Worm (Caenorhabditis elegans): ENCODE data around the gene C16C8.4.

C16C8.4 gene

ce11 chrII:3428158-3428704, 15.9 kb downstream of the C16C8.4 start:
- TF ChIP-seq nfya-1 (tag; optimal IDR thresholded peaks at IDR 0.05), result peak; percentile 8
- no peak for TF ChIP-seq hlh-15 (tag; optimal IDR thresholded peaks at IDR 0.05)
- TF ChIP-seq ceh-18 (tag; optimal IDR thresholded peaks at IDR 0.05), result no peak
- peak; percentile 28 for TF ChIP-seq hlh-30 (tag; optimal IDR thresholded peaks at IDR 0.05; ENCODE audit: insufficient read depth)
- TF ChIP-seq tbx-7 (tag; optimal IDR thresholded peaks at IDR 0.05), result no peak
- TF ChIP-seq sox-4 (tag; optimal IDR thresholded peaks at IDR 0.05), result peak; percentile 17
- TF ChIP-seq ceh-48 (tag; optimal IDR thresholded peaks at IDR 0.05), result peak; percentile 85
- TF ChIP-seq ceh-19 (GFP tag; optimal IDR thresholded peaks at IDR 0.05), result peak; percentile 49
- no peak for TF ChIP-seq F13H6.1 (tag; optimal IDR thresholded peaks at IDR 0.05)
- no peak for TF ChIP-seq ceh-22 (tag; optimal IDR thresholded peaks at IDR 0.05)
- no peak for TF ChIP-seq ceh-2 (tag; optimal IDR thresholded peaks at IDR 0.05)
- TF ChIP-seq ceh-45 (GFP tag; IDR thresholded peaks at IDR 0.05), result no peak
- no peak for TF ChIP-seq K09A11.1 (tag; optimal IDR thresholded peaks at IDR 0.05; ENCODE audit: insufficient read depth)
- no peak for TF ChIP-seq ceh-6 (GFP tag; optimal IDR thresholded peaks at IDR 0.05)
- no peak for TF ChIP-seq ceh-34 (tag; optimal IDR thresholded peaks at IDR 0.05)
- TF ChIP-seq unc-3 (GFP tag; conservative IDR thresholded peaks at IDR 0.05), result no peak
- peak; percentile 11 for TF ChIP-seq unc-3 (tag; optimal IDR thresholded peaks at IDR 0.05)
- TF ChIP-seq pag-3 (tag; optimal IDR thresholded peaks at IDR 0.05; ENCODE audit: borderline replicate concordance), result no peak
- no peak for TF ChIP-seq dve-1 (tag; optimal IDR thresholded peaks at IDR 0.05)
- no peak for TF ChIP-seq lim-6 (tag; optimal IDR thresholded peaks at IDR 0.05)

- TF ChIP-seq eyg-1 (tag; optimal IDR thresholded peaks at IDR 0.05) (no peak), pha-2 (tag; optimal IDR thresholded peaks at IDR 0.05) (no peak), ref-2 (tag; optimal IDR thresholded peaks at IDR 0.05) (no peak), dmd-4 (tag; optimal IDR thresholded peaks at IDR 0.05; ENCODE audit: borderline replicate concordance) (no peak), unc-3 (GFP tag; conservative IDR thresholded peaks at IDR 0.05) (no peak), unc-3 (tag; optimal IDR thresholded peaks at IDR 0.05) (no peak), nfya-1 (tag; optimal IDR thresholded peaks at IDR 0.05) (no peak), ceh-31 (tag; optimal IDR thresholded peaks at IDR 0.05) (no peak), ceh-2 (tag; optimal IDR thresholded peaks at IDR 0.05) (no peak), nhr-11 (tag; optimal IDR thresholded peaks at IDR 0.05) (no peak), ceh-6 (GFP tag; optimal IDR thresholded peaks at IDR 0.05) (no peak), madf-2 (tag; optimal IDR thresholded peaks at IDR 0.05) (no peak), unc-55 (GFP tag; optimal IDR thresholded peaks at IDR 0.05) (no peak)
Measured at ce11 chrII:3425433-3425832, 18.7 kb downstream of the C16C8.4 start, which contains the start of gene nep-11. Gene nep-11, minus strand, starts transcription at chrII:3425533.

DNA sequence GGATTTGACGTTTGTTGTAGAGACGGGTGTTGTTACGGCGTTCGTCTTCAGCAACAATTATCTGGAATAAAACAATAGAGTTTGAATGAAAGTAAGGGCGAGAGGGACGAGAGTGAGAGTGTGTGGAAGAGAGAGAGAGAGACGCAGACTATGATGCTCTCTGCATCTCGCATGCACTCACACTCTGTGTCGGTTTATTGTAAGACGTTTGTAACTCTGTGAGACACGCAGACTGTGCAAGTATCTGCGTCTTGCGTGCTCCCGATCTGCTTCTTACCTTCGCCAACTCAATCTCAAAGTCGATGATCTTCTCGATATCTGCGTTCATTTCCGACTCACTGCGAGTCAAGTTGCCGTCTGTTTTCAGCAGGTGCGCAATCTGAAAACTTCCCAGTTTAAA, 21.2 kb downstream of the C16C8.4 start:
- no peak for TF ChIP-seq C08G9.2 (tag; optimal IDR thresholded peaks at IDR 0.05)
- TF ChIP-seq ceh-18 (tag; optimal IDR thresholded peaks at IDR 0.05), result no peak
- TF ChIP-seq pqm-1 (tag; optimal IDR thresholded peaks at IDR 0.05), result no peak
- no peak for TF ChIP-seq elt-4 (tag; optimal IDR thresholded peaks at IDR 0.05)
- TF ChIP-seq pros-1 (tag; optimal IDR thresholded peaks at IDR 0.05), result no peak
- TF ChIP-seq npax-4 (tag; optimal IDR thresholded peaks at IDR 0.05), result no peak
- TF ChIP-seq hlh-30 (tag; optimal IDR thresholded peaks at IDR 0.05; ENCODE audit: insufficient read depth), result no peak
- TF ChIP-seq K02D7.2 (tag; optimal IDR thresholded peaks at IDR 0.05), result no peak

DNA sequence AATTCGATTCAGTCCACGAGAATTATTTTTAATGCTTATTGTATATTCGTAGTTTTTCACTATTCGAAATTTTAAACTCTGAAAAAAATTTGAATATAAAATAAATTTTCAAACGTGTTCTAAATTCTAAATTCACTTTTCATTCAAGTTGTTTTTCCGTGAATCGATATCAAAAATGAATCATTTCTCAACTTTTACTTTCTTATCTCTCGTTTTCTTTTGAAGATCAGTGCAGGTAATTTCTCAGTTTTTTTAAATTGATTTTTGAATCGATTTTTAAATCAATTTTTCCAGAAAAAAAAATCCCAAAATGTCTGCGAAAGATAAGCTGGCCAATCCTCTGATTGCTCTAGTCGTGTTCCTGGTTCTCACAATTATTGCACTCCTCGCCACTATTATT, 27.7 kb downstream of the C16C8.4 start, which contains the start of gene nep-6:
Gene nep-6, plus strand, starts transcription at position 301 of the 400 bp plus-strand sequence.
- TF ChIP-seq K09A11.1 (tag; optimal IDR thresholded peaks at IDR 0.05; ENCODE audit: insufficient read depth), result no peak
- no peak for TF ChIP-seq pha-4 (tag; optimal IDR thresholded peaks at IDR 0.05)
- no peak for TF ChIP-seq ceh-6 (GFP tag; optimal IDR thresholded peaks at IDR 0.05)
- no peak for TF ChIP-seq ceh-24 (tag; optimal IDR thresholded peaks at IDR 0.05)
- no peak for TF ChIP-seq fax-1 (tag; optimal IDR thresholded peaks at IDR 0.05)
- no peak for TF ChIP-seq pat-9 (tag; optimal IDR thresholded peaks at IDR 0.05)
- no peak for TF ChIP-seq unc-42 (tag; optimal IDR thresholded peaks at IDR 0.05)
- TF ChIP-seq hlh-8 (tag; optimal IDR thresholded peaks at IDR 0.05), result no peak
- TF ChIP-seq T23F11.4 (GFP tag; optimal IDR thresholded peaks at IDR 0.05), result no peak
- TF ChIP-seq pag-3 (tag; optimal IDR thresholded peaks at IDR 0.05; ENCODE audit: borderline replicate concordance), result no peak
- TF ChIP-seq ceh-48 (tag; optimal IDR thresholded peaks at IDR 0.05), result no peak
- TF ChIP-seq lin-11 (tag; optimal IDR thresholded peaks at IDR 0.05), result no peak
- no peak for TF ChIP-seq ets-4 (tag; optimal IDR thresholded peaks at IDR 0.05)
- TF ChIP-seq fkh-10 (GFP tag; optimal IDR thresholded peaks at IDR 0.05), result no peak
- TF ChIP-seq rnt-1 (tag; optimal IDR thresholded peaks at IDR 0.05), result no peak
- no peak for TF ChIP-seq syd-9 (tag; optimal IDR thresholded peaks at IDR 0.05)
- no peak for TF ChIP-seq sdc-2 (tag; optimal IDR thresholded peaks at IDR 0.05)
- no peak for TF ChIP-seq ceh-22 (tag; optimal IDR thresholded peaks at IDR 0.05)
- no peak for TF ChIP-seq fkh-6 (tag; optimal IDR thresholded peaks at IDR 0.05)

Measured in whole organism, late embryonic.